Fruit fly (Drosophila melanogaster) whole organism, embryonic: ENCODE data around the gene Ir25a.

Source experiments
- Aef1 ChIP-seq: fragments of 200-800 bp; sonication (Bioruptor generic); IDR thresholded peaks from 3 replicates; pipeline ENCODE4 v1.3.6; 2022; ENCODE audit warnings: missing biosample characterization, missing genetic modification characterization
- CG11560 ChIP-seq: fragments of 200-800 bp; sonication (Bioruptor generic); IDR thresholded peaks from 3 replicates; pipeline ENCODE4 v1.3.6; 2022; ENCODE audit warnings: missing biosample characterization, missing genetic modification characterization
- CG11696 ChIP-seq: fragments of 200-800 bp; sonication (Bioruptor generic); IDR thresholded peaks from 2 replicates; pipeline ENCODE4 v1.3.6; 2022; ENCODE audit warnings: missing biosample characterization, missing genetic modification characterization
- CG12942 ChIP-seq: fragments of 200-800 bp; sonication (Bioruptor generic); optimal IDR thresholded peaks from 3 replicates; lab custom pipeline; 2016; ENCODE audit warnings: missing biosample characterization, missing genetic modification characterization
- CG13424 ChIP-seq: fragments of 200-800 bp; sonication (Bioruptor generic); optimal IDR thresholded peaks from 2 replicates; lab custom pipeline; 2019; ENCODE audit warnings: missing biosample characterization, mild to moderate bottlenecking, missing genetic modification characterization, moderate library complexity
- CG13624 ChIP-seq: fragments of 200-800 bp; sonication (Bioruptor generic); optimal IDR thresholded peaks from 2 replicates; lab custom pipeline; 2016; ENCODE audit warnings: missing biosample characterization, missing genetic modification characterization
- CG14965 ChIP-seq: fragments of 200-800 bp; sonication (Bioruptor generic); optimal IDR thresholded peaks from 2 replicates; lab custom pipeline; 2016; ENCODE audit warnings: missing biosample characterization, missing genetic modification characterization, borderline replicate concordance
- CG15696 ChIP-seq: fragments of 200-800 bp; sonication (Bioruptor generic); optimal IDR thresholded peaks from 2 replicates; lab custom pipeline; 2019; ENCODE audit warnings: missing biosample characterization, mild to moderate bottlenecking, missing genetic modification characterization, moderate library complexity
- CG1603 ChIP-seq: fragments of 200-800 bp; sonication (Bioruptor generic); optimal IDR thresholded peaks from 2 replicates; lab custom pipeline; 2019; ENCODE audit warnings: missing biosample characterization, mild to moderate bottlenecking, missing genetic modification characterization, moderate library complexity
- CG17912 ChIP-seq: fragments of 200-800 bp; sonication (Bioruptor generic); optimal IDR thresholded peaks from 2 replicates; lab custom pipeline; 2018; ENCODE audit warnings: missing biosample characterization, mild to moderate bottlenecking, missing genetic modification characterization
- CG30403 ChIP-seq: fragments of 200-800 bp; sonication (Bioruptor generic); optimal IDR thresholded peaks from 3 replicates; lab custom pipeline; 2016; ENCODE audit warnings: missing biosample characterization, missing genetic modification characterization
- CG32532 ChIP-seq: fragments of 200-800 bp; sonication (Bioruptor generic); IDR thresholded peaks from 2 replicates; pipeline ENCODE4 v1.3.6; 2022; ENCODE audit warnings: missing biosample characterization, missing genetic modification characterization
- CG42726 ChIP-seq: fragments of 200-800 bp; sonication (Bioruptor generic); IDR thresholded peaks from 2 replicates; pipeline ENCODE4 v1.3.6; 2022; ENCODE audit warnings: missing biosample characterization, missing genetic modification characterization; ENCODE audit not compliant: partially characterized antibody
- CG4424 ChIP-seq: fragments of 200-800 bp; sonication (Bioruptor generic); optimal IDR thresholded peaks from 3 replicates; lab custom pipeline; 2016; ENCODE audit warnings: missing biosample characterization, missing genetic modification characterization
- CG4617 ChIP-seq: fragments of 200-800 bp; sonication (Bioruptor generic); optimal IDR thresholded peaks from 3 replicates; lab custom pipeline; 2016; ENCODE audit warnings: missing biosample characterization, missing genetic modification characterization, borderline replicate concordance
- CG4820 ChIP-seq: fragments of 200-800 bp; sonication (Bioruptor generic); optimal IDR thresholded peaks from 3 replicates; lab custom pipeline; 2016; ENCODE audit warnings: missing biosample characterization, missing genetic modification characterization
- CG6254 ChIP-seq: fragments of 200-800 bp; sonication (Bioruptor generic); optimal IDR thresholded peaks from 3 replicates; lab custom pipeline; 2017; ENCODE audit warnings: mild to moderate bottlenecking, missing biosample characterization, missing genetic modification reagents, missing genetic modification characterization
- CG8089 ChIP-seq: fragments of 200-800 bp; sonication (Bioruptor generic); optimal IDR thresholded peaks from 3 replicates; lab custom pipeline; 2016; ENCODE audit warnings: missing biosample characterization, missing genetic modification characterization
- CG9797 ChIP-seq: fragments of 200-800 bp; sonication (Bioruptor generic); optimal IDR thresholded peaks from 3 replicates; lab custom pipeline; 2018; ENCODE audit warnings: missing biosample characterization, mild to moderate bottlenecking, missing genetic modification characterization
- Chrac-16 ChIP-seq: fragments of 200-800 bp; sonication (Bioruptor generic); optimal IDR thresholded peaks from 3 replicates; lab custom pipeline; 2016; ENCODE audit warnings: missing biosample characterization, missing genetic modification characterization
- CrebB ChIP-seq: fragments of 200-800 bp; sonication (Bioruptor generic); optimal IDR thresholded peaks from 3 replicates; lab custom pipeline; 2018; ENCODE audit warnings: missing biosample characterization, mild to moderate bottlenecking, missing genetic modification characterization
- Dad ChIP-seq: fragments of 200-800 bp; sonication (Bioruptor generic); optimal IDR thresholded peaks from 3 replicates; lab custom pipeline; 2016; ENCODE audit warnings: missing biosample characterization, missing genetic modification characterization
- Deaf1 ChIP-seq: fragments of 200-800 bp; optimal IDR thresholded peaks from 3 replicates; lab custom pipeline; 2019; ENCODE audit warnings: missing biosample characterization, mild to moderate bottlenecking, missing genetic modification characterization, moderate library complexity
- E2f2 ChIP-seq: fragments of 200-800 bp; sonication (Bioruptor generic); IDR thresholded peaks from 2 replicates; pipeline ENCODE4 v1.3.6; 2022; ENCODE audit warnings: missing biosample characterization, missing genetic modification characterization
- HLH3B ChIP-seq: fragments of 200-800 bp; sonication (Bioruptor generic); IDR thresholded peaks from 2 replicates; pipeline ENCODE4 v1.3.6; 2022; ENCODE audit warnings: missing biosample characterization, missing genetic modification characterization
- Mad ChIP-seq: fragments of 200-800 bp; sonication (Bioruptor generic); optimal IDR thresholded peaks from 2 replicates; lab custom pipeline; 2016; ENCODE audit warnings: missing biosample characterization, missing genetic modification characterization
- Max ChIP-seq: fragments of 200-800 bp; sonication (Bioruptor generic); optimal IDR thresholded peaks from 2 replicates; lab custom pipeline; 2016; ENCODE audit warnings: missing biosample characterization, mild to moderate bottlenecking, missing genetic modification characterization
- Mes4 ChIP-seq: fragments of 200-800 bp; sonication (Bioruptor generic); optimal IDR thresholded peaks from 2 replicates; lab custom pipeline; 2016; ENCODE audit warnings: missing biosample characterization, missing genetic modification characterization
- Pdp1 ChIP-seq, 2 experiments: fragments of 200-800 bp; sonication (Bioruptor generic); optimal IDR thresholded peaks; 3 replicates each; lab custom pipeline; 2016; ENCODE audit warnings: missing biosample characterization in 2 of 2, missing genetic modification characterization in 2 of 2, mild to moderate bottlenecking in 1 of 2, moderate library complexity in 1 of 2
- Ravus ChIP-seq: fragments of 200-800 bp; sonication (Bioruptor generic); IDR thresholded peaks from 2 replicates; pipeline ENCODE4 v1.3.6; 2022; ENCODE audit warnings: missing biosample characterization, missing genetic modification characterization
- Stat92E ChIP-seq, 3 experiments: fragments of >200 bp in 2 of 3; fragments of 200-800 bp in 1 of 3; sonication (Bioruptor generic) in 1 of 3; optimal IDR thresholded peaks; 2 replicates each; lab custom pipeline; 2017 to 2019; ENCODE audit warnings: missing biosample characterization in 3 of 3, missing genetic modification characterization in 3 of 3, mild to moderate bottlenecking in 1 of 3, moderate library complexity in 1 of 3
- az2 ChIP-seq: fragments of 200-800 bp; sonication (Bioruptor generic); optimal IDR thresholded peaks from 3 replicates; lab custom pipeline; 2016; ENCODE audit warnings: missing biosample characterization, missing genetic modification characterization
- ci ChIP-seq: fragments of 200-800 bp; sonication (Bioruptor generic); IDR thresholded peaks from 3 replicates; pipeline ENCODE4 v1.3.6; 2022; ENCODE audit warnings: missing biosample characterization, missing genetic modification characterization
- crol ChIP-seq: fragments of 200-800 bp; sonication (Bioruptor generic); IDR thresholded peaks from 2 replicates; pipeline ENCODE4 v1.3.6; 2022; ENCODE audit warnings: missing biosample characterization, missing genetic modification characterization
- cwo ChIP-seq: fragments of 200-800 bp; sonication (Bioruptor generic); optimal IDR thresholded peaks from 3 replicates; lab custom pipeline; 2017; ENCODE audit warnings: missing biosample characterization, missing genetic modification characterization, mild to moderate bottlenecking, moderate library complexity, missing genetic modification reagents
- grau ChIP-seq: fragments of 200-800 bp; optimal IDR thresholded peaks from 3 replicates; lab custom pipeline; 2019; ENCODE audit warnings: missing biosample characterization, mild to moderate bottlenecking, missing genetic modification characterization, moderate library complexity
- gt ChIP-seq: fragments of 200-800 bp; sonication (Bioruptor generic); IDR thresholded peaks from 2 replicates; pipeline ENCODE4 v1.3.6; 2022; ENCODE audit warnings: missing biosample characterization, missing genetic modification characterization
- insv ChIP-seq, 2 experiments: fragments of 200-800 bp; sonication (Bioruptor generic); optimal IDR thresholded peaks; 3 replicates each; lab custom pipeline; 2016 to 2018; ENCODE audit warnings: missing biosample characterization in 2 of 2, missing genetic modification characterization in 2 of 2
- luna ChIP-seq: fragments of 200-800 bp; sonication (Bioruptor generic); optimal IDR thresholded peaks from 2 replicates; lab custom pipeline; 2016; ENCODE audit warnings: missing biosample characterization, missing genetic modification characterization
- mld ChIP-seq: fragments of 200-800 bp; sonication (Bioruptor generic); IDR thresholded peaks from 3 replicates; pipeline ENCODE4 v1.3.6; 2022; ENCODE audit warnings: missing biosample characterization, missing genetic modification characterization; ENCODE audit not compliant: partially characterized antibody
- oc ChIP-seq: fragments of 200-800 bp; sonication (Bioruptor generic); optimal IDR thresholded peaks from 2 replicates; lab custom pipeline; 2018; ENCODE audit warnings: missing biosample characterization, mild to moderate bottlenecking, missing genetic modification characterization, moderate library complexity
- pan ChIP-seq, 4 experiments: fragments of >200 bp in 3 of 4; fragments of 200-800 bp in 1 of 4; sonication (Bioruptor generic) in 1 of 4; optimal IDR thresholded peaks in 3 of 4; IDR thresholded peaks in 1 of 4; 2 replicates each; pipeline versions ENCODE4 v1.3.6 to Lab custom; 2017 to 2022; ENCODE audit warnings: missing biosample characterization in 2 of 4, missing genetic modification characterization in 2 of 4, mixed read lengths in 1 of 4
- sens ChIP-seq: fragments of 200-800 bp; sonication (Bioruptor generic); peaks from one replicate; lab custom pipeline; 2016; ENCODE audit warnings: missing biosample characterization, missing genetic modification characterization
- seq ChIP-seq: fragments of 200-800 bp; sonication (Bioruptor generic); IDR thresholded peaks from 2 replicates; pipeline ENCODE4 v1.3.6; 2022; ENCODE audit warnings: missing biosample characterization, missing genetic modification characterization
- slou ChIP-seq: fragments of 200-800 bp; sonication (Bioruptor generic); optimal IDR thresholded peaks from 3 replicates; lab custom pipeline; 2016; ENCODE audit warnings: missing biosample characterization, missing genetic modification characterization
- sna ChIP-seq: fragments of 200-800 bp; sonication (Bioruptor generic); IDR thresholded peaks from 2 replicates; pipeline ENCODE4 v1.3.6; 2022; ENCODE audit warnings: missing biosample characterization, missing genetic modification characterization; ENCODE audit not compliant: partially characterized antibody
- tap ChIP-seq: fragments of 200-800 bp; optimal IDR thresholded peaks from 3 replicates; lab custom pipeline; 2019; ENCODE audit warnings: missing biosample characterization, mild to moderate bottlenecking, missing genetic modification characterization, moderate library complexity
- tio ChIP-seq: fragments of 200-800 bp; sonication (Bioruptor generic); optimal IDR thresholded peaks from 2 replicates; lab custom pipeline; 2017; ENCODE audit warnings: missing biosample characterization, missing genetic modification characterization, inconsistent platforms
- tll ChIP-seq, 2 experiments: fragments of 200-800 bp in 1 of 2; fragments of >200 bp in 1 of 2; sonication (Bioruptor generic) in 1 of 2; optimal IDR thresholded peaks; 2 replicates each; lab custom pipeline; 2017 to 2019; ENCODE audit warnings: missing biosample characterization in 2 of 2, missing genetic modification characterization in 2 of 2, mild to moderate bottlenecking in 1 of 2, moderate library complexity in 1 of 2

The Ir25a gene

DNA sequence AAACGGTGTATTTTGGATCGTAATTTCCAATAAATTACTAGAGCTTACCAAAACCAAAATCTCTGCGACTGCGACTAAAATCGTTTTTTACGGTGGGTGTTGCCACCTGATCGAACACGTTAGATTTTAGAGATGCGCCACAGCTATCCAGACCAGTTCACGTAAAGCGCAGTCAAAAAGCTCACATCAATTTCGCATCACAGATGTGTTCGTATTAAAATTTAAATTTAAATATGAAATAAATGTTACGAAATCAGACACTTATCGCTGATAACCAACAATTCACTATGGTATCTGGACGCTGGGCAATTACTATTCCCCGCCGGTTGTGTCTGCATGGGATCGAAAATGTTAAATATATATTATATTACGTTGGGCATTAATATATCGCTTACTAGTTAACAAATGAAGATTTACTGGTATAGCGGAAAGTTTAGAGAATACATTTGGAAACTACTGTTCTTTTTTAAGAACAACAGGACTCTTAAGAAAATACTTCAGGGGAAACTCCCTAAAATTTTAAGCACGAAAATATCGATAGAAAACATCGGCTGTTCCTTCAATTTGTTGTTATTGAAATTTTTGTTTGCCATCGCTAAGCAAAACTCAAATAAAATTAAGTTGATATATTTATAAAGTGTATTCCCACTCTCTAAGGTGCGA is 12.2 kb upstream of the Ir25a start, which contains the start of the genes mxt and CG11927 (continued):
- TF ChIP-seq Deaf1 (tag; lab: Kevin White, UChicago) (no peak), CG1603 (tag; lab: Kevin White, UChicago) (no peak), seq (GFP tag; lab: Robert Waterston, UW) (no peak), tap (tag; lab: Kevin White, UChicago) (no peak), sens (GFP tag; lab: Kevin White, UChicago) (peak; percentile 90), CG32532 (GFP tag; lab: Robert Waterston, UW) (peak; percentile 61), pan (optimal IDR thresholded peaks at IDR 0.05; lab: Kevin White, UChicago) (no peak), pan (GFP tag; optimal IDR thresholded peaks at IDR 0.05 in 1 of 2, IDR thresholded peaks at IDR 0.05 in 1 of 2) (peak in 1 of 2 experiments; percentile 68), Aef1 (GFP tag; lab: Robert Waterston, UW) (peak; percentile 20; the same call in 2 of the 3 replicates), Ravus (no peak), oc (tag; lab: Kevin White, UChicago) (no peak), CG13624 (GFP tag; lab: Kevin White, UChicago) (no peak), mld (peak; percentile 88; the same call in 2 of the 3 replicates), Chrac-16 (GFP tag; lab: Kevin White, UChicago) (peak; percentile 61), gt (GFP tag; lab: Robert Waterston, UW) (no peak), CG11560 (no peak), CG15696 (tag; lab: Kevin White, UChicago) (peak; percentile 23), Dad (GFP tag; lab: Kevin White, UChicago) (no peak), E2f2 (GFP tag; lab: Robert Waterston, UW) (peak; percentile 54; the same call in 1 of the 2 replicates), Max (GFP tag; lab: Kevin White, UChicago) (peak; percentile 58), Mad (peak; percentile 31), insv (GFP tag; optimal IDR thresholded peaks at IDR 0.05; lab: Kevin White, UChicago) (no peak), CG42726 (GFP tag; lab: Robert Waterston, UW) (peak; percentile 85; the same call in 1 of the 2 replicates), CG6254 (no peak), Pdp1 (GFP tag; optimal IDR thresholded peaks at IDR 0.05; lab: Kevin White, UChicago) (peak in 1 of 2 experiments; percentile 30), CG13424 (tag; lab: Kevin White, UChicago) (peak; percentile 48), slou (no peak), ci (peak; percentile 72), sna (GFP tag; lab: Robert Waterston, UW) (peak; percentile 82), CG12942 (peak; percentile 7), CG30403 (GFP tag; lab: Kevin White, UChicago) (peak; percentile 76), tio (GFP tag; lab: Kevin White, UChicago) (no peak), Stat92E (GFP tag; optimal IDR thresholded peaks at IDR 0.05; lab: Kevin White, UChicago) (no peak), CG17912 (no peak), Mes4 (no peak), CG14965 (GFP tag; lab: Kevin White, UChicago) (no peak), tll (GFP tag; optimal IDR thresholded peaks at IDR 0.05; lab: Kevin White, UChicago) (no peak), luna (no peak), grau (peak; percentile 47), crol (GFP tag; lab: Robert Waterston, UW) (no peak), az2 (GFP tag; lab: Kevin White, UChicago) (peak; percentile 68), CG9797 (no peak), CG4617 (GFP tag; lab: Kevin White, UChicago) (peak; percentile 43), HLH3B (GFP tag; lab: Robert Waterston, UW) (no peak), CG8089 (GFP tag; lab: Kevin White, UChicago) (peak; percentile 15), CG4820 (GFP tag; lab: Kevin White, UChicago) (peak; percentile 21), CG4424 (GFP tag; lab: Kevin White, UChicago) (peak; percentile 57), CrebB (tag; lab: Kevin White, UChicago) (no peak), cwo (GFP tag; lab: Kevin White, UChicago) (no peak), CG11696 (GFP tag; lab: Robert Waterston, UW) (no peak)
